Worm (Caenorhabditis elegans) whole organism, L1 larva: ENCODE measurements around the gene lag-1.

ENCODE experiments used
- Y116A8C.19 ChIP-seq: sonication (generic microtip); optimal IDR thresholded peaks from 2 replicates; lab custom pipeline; 2016; ENCODE audit warnings: missing compliant biosample characterization, missing genetic modification characterization, borderline replicate concordance
- ama-1 ChIP-seq: fragments of 150-350 bp; optimal IDR thresholded peaks from 2 replicates; lab custom pipeline; 2014
- ceh-82 ChIP-seq, 3 experiments: fragments of 150-350 bp in 1 of 3; sonication (generic microtip) in 2 of 3; optimal IDR thresholded peaks; 2 replicates each; lab custom pipeline; 2014 to 2017; ENCODE audit warnings: missing biosample characterization in 3 of 3, missing genetic modification characterization in 3 of 3
- ceh-88 ChIP-seq: fragments of 200-800 bp; sonication (Bioruptor generic); IDR thresholded peaks from 2 replicates; pipeline ENCODE4 v1.3.6; 2022; ENCODE audit warnings: missing genetic modification characterization, missing compliant biosample characterization
- ces-1 ChIP-seq: fragments of 150-350 bp; optimal IDR thresholded peaks from 2 replicates; lab custom pipeline; 2014; ENCODE audit warnings: missing biosample characterization, missing genetic modification reagents, missing genetic modification characterization
- dsc-1 ChIP-seq: sonication (generic microtip); optimal IDR thresholded peaks from 2 replicates; lab custom pipeline; 2016; ENCODE audit warnings: mild to moderate bottlenecking, missing genetic modification characterization, missing compliant biosample characterization
- efl-1 ChIP-seq, 4 experiments: fragments of 150-350 bp; optimal IDR thresholded peaks in 3 of 4; peaks in 1 of 4; 1 replicate in 1 of 4; 2 replicates in 3 of 4; lab custom pipeline; 2014; ENCODE audit warnings: missing biosample characterization in 2 of 4, missing genetic modification characterization in 2 of 4, missing genetic modification reagents in 2 of 4
- egl-13 ChIP-seq: sonication (generic microtip); optimal IDR thresholded peaks from 2 replicates; lab custom pipeline; 2016; ENCODE audit warnings: missing genotype, missing genetic modification reagents, missing genetic modification characterization, missing compliant biosample characterization
- ets-5 ChIP-seq: fragments of 200-800 bp; sonication (Bioruptor generic); IDR thresholded peaks from 2 replicates; pipeline ENCODE4 v1.3.6; 2022; ENCODE audit warnings: missing genetic modification characterization, missing compliant biosample characterization
- fkh-10 ChIP-seq: sonication (generic microtip); optimal IDR thresholded peaks from 2 replicates; lab custom pipeline; 2017; ENCODE audit warnings: missing biosample characterization, missing genetic modification reagents, missing genetic modification characterization
- isw-1 ChIP-seq: fragments of 200-800 bp; sonication (Bioruptor generic); IDR thresholded peaks from 2 replicates; pipeline ENCODE4 v1.3.6; 2022; ENCODE audit warnings: missing genetic modification characterization, missing compliant biosample characterization
- jun-1 ChIP-seq: fragments of 150-350 bp; optimal IDR thresholded peaks from 2 replicates; lab custom pipeline; 2014; ENCODE audit warnings: missing biosample characterization, missing genetic modification reagents, missing genetic modification characterization
- lin-14 ChIP-seq: fragments of 200-800 bp; sonication (Bioruptor generic); optimal IDR thresholded peaks from 2 replicates; lab custom pipeline; 2018; ENCODE audit warnings: mild to moderate bottlenecking, missing genetic modification characterization, moderate library complexity, missing compliant biosample characterization
- lir-3 ChIP-seq: sonication (generic microtip); optimal IDR thresholded peaks from 2 replicates; lab custom pipeline; 2016; ENCODE audit warnings: mild to moderate bottlenecking, missing genetic modification characterization, moderate library complexity, missing compliant biosample characterization; ENCODE audit not compliant: poor library complexity
- lsy-2 ChIP-seq, 2 experiments: fragments of 150-350 bp; optimal IDR thresholded peaks; 2 replicates each; lab custom pipeline; 2014; ENCODE audit warnings: missing biosample characterization in 2 of 2, missing genetic modification characterization in 2 of 2
- mep-1 ChIP-seq: fragments of 150-350 bp; optimal IDR thresholded peaks from 2 replicates; lab custom pipeline; 2014; ENCODE audit warnings: missing biosample characterization, missing genetic modification characterization
- nhr-11 ChIP-seq: fragments of 150-350 bp; optimal IDR thresholded peaks from 2 replicates; lab custom pipeline; 2014; ENCODE audit warnings: missing biosample characterization, missing genetic modification characterization
- nhr-12 ChIP-seq: sonication (generic microtip); optimal IDR thresholded peaks from 2 replicates; lab custom pipeline; 2017; ENCODE audit warnings: missing biosample characterization, missing genetic modification characterization
- nhr-19 ChIP-seq: fragments of 200-800 bp; sonication (Bioruptor generic); conservative IDR thresholded peaks from 2 replicates; pipeline ENCODE4 v1.3.6; 2022; ENCODE audit warnings: missing genetic modification characterization, missing compliant biosample characterization
- nhr-20 ChIP-seq: sonication (generic microtip); optimal IDR thresholded peaks from 2 replicates; lab custom pipeline; 2016; ENCODE audit warnings: mild to moderate bottlenecking, missing genetic modification characterization, missing compliant biosample characterization
- nhr-47 ChIP-seq: sonication (generic microtip); optimal IDR thresholded peaks from 2 replicates; lab custom pipeline; 2016; ENCODE audit warnings: mild to moderate bottlenecking, missing genetic modification characterization, moderate library complexity, missing compliant biosample characterization
- nhr-71 ChIP-seq: sonication (generic microtip); optimal IDR thresholded peaks from 2 replicates; lab custom pipeline; 2016; ENCODE audit warnings: mild to moderate bottlenecking, missing genetic modification characterization, moderate library complexity, missing compliant biosample characterization
- nhr-84 ChIP-seq: sonication (generic microtip); optimal IDR thresholded peaks from 2 replicates; lab custom pipeline; 2017; ENCODE audit warnings: missing biosample characterization, missing genetic modification characterization
- nhr-85 ChIP-seq: sonication (generic microtip); peaks from one replicate; lab custom pipeline; 2016; ENCODE audit warnings: missing genetic modification characterization, inconsistent platforms, missing compliant biosample characterization
- pag-3 ChIP-seq: sonication (generic microtip); optimal IDR thresholded peaks from 2 replicates; lab custom pipeline; 2017; ENCODE audit warnings: missing genetic modification characterization, mild to moderate bottlenecking, missing compliant biosample characterization, antibody characterized with exemption, borderline replicate concordance; ENCODE audit not compliant: insufficient read depth
- snpc-4 ChIP-seq: fragments of 150-350 bp; optimal IDR thresholded peaks from 2 replicates; lab custom pipeline; 2014; ENCODE audit warnings: missing biosample characterization, missing genetic modification characterization
- snu-23 ChIP-seq: sonication (generic microtip); optimal IDR thresholded peaks from 2 replicates; lab custom pipeline; 2016; ENCODE audit warnings: missing genetic modification characterization, missing compliant biosample characterization
- sox-4 ChIP-seq: sonication (generic microtip); optimal IDR thresholded peaks from 2 replicates; lab custom pipeline; 2016; ENCODE audit warnings: missing genetic modification characterization, missing compliant biosample characterization
- sptf-1 ChIP-seq: fragments of 150-350 bp; optimal IDR thresholded peaks from 2 replicates; lab custom pipeline; 2014; ENCODE audit warnings: missing biosample characterization, missing genetic modification characterization
- sup-37 ChIP-seq: fragments of 200-800 bp; sonication (Bioruptor generic); optimal IDR thresholded peaks from 2 replicates; lab custom pipeline; 2018; ENCODE audit warnings: mild to moderate bottlenecking, missing genetic modification characterization, missing compliant biosample characterization
- tbx-2 ChIP-seq: sonication (generic microtip); optimal IDR thresholded peaks from 2 replicates; lab custom pipeline; 2016; ENCODE audit warnings: missing genetic modification characterization, missing compliant biosample characterization
- tlp-1 ChIP-seq: fragments of 150-350 bp; optimal IDR thresholded peaks from 2 replicates; lab custom pipeline; 2014; ENCODE audit warnings: missing biosample characterization, missing genetic modification characterization
- unc-130 ChIP-seq: fragments of 150-350 bp; optimal IDR thresholded peaks from 2 replicates; lab custom pipeline; 2017; ENCODE audit warnings: missing biosample characterization, missing genetic modification characterization, inconsistent platforms
- unc-62 ChIP-seq: fragments of 150-350 bp; optimal IDR thresholded peaks from 2 replicates; lab custom pipeline; 2014; ENCODE audit warnings: missing biosample characterization, missing genetic modification reagents, missing genetic modification characterization
- unc-86 ChIP-seq: sonication (generic microtip); optimal IDR thresholded peaks from 2 replicates; lab custom pipeline; 2016; ENCODE audit warnings: missing genetic modification characterization, missing compliant biosample characterization
- vab-15 ChIP-seq: sonication (generic microtip); optimal IDR thresholded peaks from 2 replicates; lab custom pipeline; 2017; ENCODE audit warnings: missing genotype, mild to moderate bottlenecking, missing genetic modification characterization, missing compliant biosample characterization
- zag-1 ChIP-seq: fragments of 150-350 bp; optimal IDR thresholded peaks from 2 replicates; lab custom pipeline; 2014; ENCODE audit warnings: missing biosample characterization, missing genetic modification characterization
- zip-4 ChIP-seq: fragments of 200-800 bp; sonication (Bioruptor generic); optimal IDR thresholded peaks from 2 replicates; lab custom pipeline; 2018; ENCODE audit warnings: mild to moderate bottlenecking, missing genetic modification characterization, moderate library complexity, missing compliant biosample characterization
- ztf-11 ChIP-seq, 2 experiments: sonication (generic microtip); optimal IDR thresholded peaks; 2 replicates each; lab custom pipeline; 2016 to 2017; ENCODE audit warnings: missing genetic modification characterization in 2 of 2, missing biosample characterization in 1 of 2, missing compliant biosample characterization in 1 of 2

lag-1 gene

DNA sequence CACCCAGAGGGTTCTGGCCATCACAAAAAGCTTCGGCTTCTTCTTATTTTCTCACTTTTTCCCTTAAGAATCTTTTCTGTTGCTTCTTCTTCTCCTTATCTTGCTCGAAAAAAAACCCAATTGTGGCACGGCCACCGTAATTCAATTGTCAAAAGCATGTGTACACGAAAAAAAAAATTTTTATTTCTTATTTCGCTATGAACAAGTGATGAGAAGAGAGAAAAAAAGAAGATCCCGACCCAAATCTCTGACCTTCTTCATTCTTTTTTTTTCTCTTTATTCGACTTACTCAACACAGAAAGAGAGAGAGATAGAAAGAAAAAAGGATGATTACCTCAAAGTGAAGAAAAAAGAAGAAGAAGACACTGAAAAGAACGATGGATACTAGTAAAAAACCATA is 34.3 kb upstream of the lag-1 start:
- TF ChIP-seq unc-62 (GFP tag; lab: Kevin White, UChicago) (no peak), efl-1 (optimal IDR thresholded peaks at IDR 0.05; lab: Kevin White, UChicago) (no peak), efl-1 (GFP tag; optimal IDR thresholded peaks at IDR 0.05 in 1 of 2; lab: Kevin White, UChicago) (peak in 1 of 2 experiments; percentile 35), mep-1 (tag; lab: Kevin White, UChicago) (peak; percentile 28), fkh-10 (GFP tag; lab: Kevin White, UChicago) (peak; percentile 79), ceh-88 (GFP tag; lab: Robert Waterston, UW) (no peak), lsy-2 (tag; optimal IDR thresholded peaks at IDR 0.05; lab: Kevin White, UChicago) (peak in 1 of 2 experiments; percentile 33), lin-14 (GFP tag; lab: Kevin White, UChicago) (peak; percentile 85), jun-1 (tag; lab: Kevin White, UChicago) (no peak), ceh-82 (tag; optimal IDR thresholded peaks at IDR 0.05; lab: Kevin White, UChicago) (no peak), nhr-47 (peak; percentile 6), ces-1 (peak; percentile 74), vab-15 (tag; lab: Kevin White, UChicago) (no peak), nhr-71 (tag; lab: Kevin White, UChicago) (peak; percentile 32), nhr-20 (tag; lab: Kevin White, UChicago) (no peak)

DNA sequence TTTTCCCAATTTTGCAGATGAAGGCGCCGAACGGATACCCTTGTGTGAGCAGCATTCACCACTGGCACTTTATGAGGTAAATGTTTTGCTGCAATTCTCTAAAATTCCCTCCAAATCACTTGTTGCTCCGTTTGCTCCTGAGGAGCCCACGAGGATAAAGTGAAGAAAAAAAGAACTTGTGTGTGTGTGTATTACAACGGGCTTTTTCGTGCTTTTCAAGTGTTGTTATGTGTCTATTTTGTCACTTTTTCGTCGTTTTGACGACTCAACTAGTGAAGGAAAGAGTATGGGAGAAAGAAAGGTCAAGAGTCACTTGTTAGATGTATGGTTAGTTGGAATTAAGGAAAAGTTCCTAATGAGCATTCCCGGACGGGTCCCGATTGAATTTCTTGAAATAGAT is 33.1 kb upstream of the lag-1 start:
- TF ChIP-seq lin-14 (GFP tag; lab: Kevin White, UChicago) (peak; percentile 10), mep-1 (tag; lab: Kevin White, UChicago) (no peak)
- TF ChIP-seq, all 84 proteins: peak for 1

ce11 chrIV:6064657-6065056 is 30.6 kb upstream of the lag-1 start:
- TF ChIP-seq sox-4 (tag; lab: Kevin White, UChicago) (no peak), lsy-2 (tag; optimal IDR thresholded peaks at IDR 0.05; lab: Kevin White, UChicago) (peak in 1 of 2 experiments; percentile 56), nhr-11 (tag; lab: Kevin White, UChicago) (no peak), unc-62 (GFP tag; lab: Kevin White, UChicago) (no peak), tlp-1 (tag; lab: Kevin White, UChicago) (no peak)

DNA sequence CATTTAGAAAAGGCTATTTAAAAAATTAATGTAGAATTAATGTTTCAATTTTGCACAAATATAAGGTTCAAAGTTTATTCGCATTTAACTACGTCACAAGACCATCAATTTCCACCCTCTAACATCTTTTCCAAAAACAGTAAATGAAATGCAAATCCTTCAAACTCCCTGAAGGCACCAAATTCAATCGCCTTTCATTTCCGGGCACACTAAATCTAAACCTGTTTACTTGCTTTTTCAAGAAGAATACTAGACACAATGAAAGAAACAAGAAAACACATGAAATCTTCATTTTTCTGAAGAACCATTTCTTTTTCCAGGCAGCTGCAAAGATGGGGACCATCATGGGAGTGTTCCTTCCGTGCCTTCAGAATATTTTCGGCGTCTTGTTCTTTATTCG is 30.0 kb upstream of the lag-1 start:
- TF ChIP-seq unc-86: no peak
- TF ChIP-seq nhr-19 (GFP tag; lab: Robert Waterston, UW): no peak
- TF ChIP-seq nhr-85 (tag; lab: Kevin White, UChicago): peak; percentile 28
- no peak for TF ChIP-seq zag-1
- no peak for TF ChIP-seq dsc-1
- TF ChIP-seq sptf-1 (tag; lab: Kevin White, UChicago): no peak
- TF ChIP-seq ama-1 (lab: Kevin White, UChicago): no peak
- no peak for TF ChIP-seq sox-4 (tag; lab: Kevin White, UChicago)
- peak; percentile 52 for TF ChIP-seq lin-14 (GFP tag; lab: Kevin White, UChicago)
- peak; percentile 94 for TF ChIP-seq fkh-10 (GFP tag; lab: Kevin White, UChicago)
- TF ChIP-seq nhr-71 (tag; lab: Kevin White, UChicago): no peak

DNA sequence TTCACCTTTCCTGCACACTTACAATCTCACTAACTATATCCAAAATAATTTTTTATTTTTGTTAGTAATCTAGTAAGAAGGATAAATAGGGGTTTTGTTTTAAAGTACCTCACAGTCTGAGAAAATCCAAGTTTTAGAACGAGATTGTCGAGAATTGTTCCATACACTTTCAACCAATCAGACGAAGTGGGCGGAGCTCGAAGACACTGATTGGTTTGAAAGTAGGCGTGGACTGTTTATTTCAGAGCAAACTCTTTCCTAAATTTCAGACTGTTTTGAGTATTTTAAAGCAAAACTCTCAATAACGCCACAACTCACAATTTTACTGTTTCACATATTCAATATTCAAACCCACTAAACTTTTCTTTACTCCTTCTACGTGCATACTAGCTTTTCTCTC is 24.2 kb upstream of the lag-1 start:
- no peak for TF ChIP-seq lir-3 (tag; lab: Kevin White, UChicago)
- no peak for TF ChIP-seq tbx-2 (tag; lab: Kevin White, UChicago)
- TF ChIP-seq fkh-10 (GFP tag; lab: Kevin White, UChicago): no peak
- TF ChIP-seq sup-37 (GFP tag; lab: Kevin White, UChicago): no peak
- TF ChIP-seq unc-130: no peak
- no peak for TF ChIP-seq zip-4 (GFP tag; lab: Kevin White, UChicago)
- TF ChIP-seq egl-13 (tag; lab: Kevin White, UChicago): no peak
- no peak for TF ChIP-seq isw-1 (GFP tag; lab: Robert Waterston, UW)
- TF ChIP-seq dsc-1: no peak
- no peak for TF ChIP-seq ztf-11 (tag; optimal IDR thresholded peaks at IDR 0.05; lab: Kevin White, UChicago)
- no peak for TF ChIP-seq snu-23
- no peak for TF ChIP-seq nhr-84 (tag; lab: Kevin White, UChicago)
- no peak for TF ChIP-seq ceh-82 (tag; optimal IDR thresholded peaks at IDR 0.05; lab: Kevin White, UChicago)
- TF ChIP-seq ama-1 (lab: Kevin White, UChicago): no peak
- TF ChIP-seq nhr-85 (tag; lab: Kevin White, UChicago): no peak
- TF ChIP-seq ets-5 (GFP tag; lab: Robert Waterston, UW): no peak
- TF ChIP-seq nhr-12 (tag; lab: Kevin White, UChicago): no peak
- no peak for TF ChIP-seq Y116A8C.19
- TF ChIP-seq pag-3 (tag; lab: Kevin White, UChicago): no peak
- no peak for TF ChIP-seq snpc-4 (tag; lab: Kevin White, UChicago)
